Fruit fly (Drosophila melanogaster): Measurements from ENCODE around the gene CG7573.
A peak's percentile ranks its signal among the peaks of the same experiment; 100 is the strongest.

CG7573 gene

DNA sequence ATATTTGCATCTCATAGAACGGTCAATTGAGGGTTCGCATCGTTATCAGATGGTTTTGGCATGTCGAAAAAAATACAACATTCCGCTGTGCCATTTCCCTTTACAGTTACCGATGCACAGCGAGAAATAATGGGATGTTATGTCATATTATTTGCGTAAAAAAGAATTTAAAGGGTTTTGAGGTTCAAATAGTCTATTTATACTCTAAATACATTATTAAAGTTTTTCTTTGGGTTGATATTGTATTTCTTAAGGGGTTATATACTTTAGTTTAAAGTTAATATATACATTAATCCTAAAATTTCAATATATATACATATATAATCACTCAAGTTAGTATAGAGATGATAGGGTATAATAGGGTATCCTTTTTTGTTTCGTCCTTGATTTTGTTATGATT lies 8.6 kb upstream of the CG7573 start (continued):
- TF ChIP-seq CG9876 (GFP tag; optimal IDR thresholded peaks at IDR 0.05) (no peak), CG4730 (GFP tag; IDR thresholded peaks at IDR 0.05) (no peak), pho (GFP tag; optimal IDR thresholded peaks at IDR 0.05) (no peak), CG6854 (GFP tag; optimal IDR thresholded peaks at IDR 0.05) (no peak), YL-1 (GFP tag; optimal IDR thresholded peaks at IDR 0.05) (no peak), CG13287 (GFP tag; IDR thresholded peaks at IDR 0.05; ENCODE audit: partially characterized antibody) (no peak), chm (GFP tag; IDR thresholded peaks at IDR 0.05) (no peak), CG6654 (GFP tag; optimal IDR thresholded peaks at IDR 0.05) (no peak), luna (GFP tag; optimal IDR thresholded peaks at IDR 0.05) (no peak), CG14050 (GFP tag; IDR thresholded peaks at IDR 0.05) (no peak), pfk (GFP tag; optimal IDR thresholded peaks at IDR 0.05) (no peak), en (GFP tag; optimal IDR thresholded peaks at IDR 0.05) (no peak), sima (GFP tag; optimal IDR thresholded peaks at IDR 0.05) (no peak), Dip2 (GFP tag; IDR thresholded peaks at IDR 0.05) (no peak), croc (GFP tag; conservative IDR thresholded peaks at IDR 0.05) (no peak), Sin3A (optimal IDR thresholded peaks at IDR 0.05) (no peak), CG3281 (GFP tag; optimal IDR thresholded peaks at IDR 0.05) (no peak), Myb (GFP tag; optimal IDR thresholded peaks at IDR 0.05) (no peak), so (GFP tag; IDR thresholded peaks at IDR 0.05) (no peak), CG9932 (GFP tag; IDR thresholded peaks at IDR 0.05) (no peak), CkIIα-i1 (GFP tag; IDR thresholded peaks at IDR 0.05) (no peak), z (GFP tag; IDR thresholded peaks at IDR 0.05) (no peak), odd (GFP tag; optimal IDR thresholded peaks at IDR 0.05) (no peak), CG43689 (GFP tag; IDR thresholded peaks at IDR 0.05) (no peak), CG10267 (tag; optimal IDR thresholded peaks at IDR 0.05) (peak; percentile 25), slbo (GFP tag; IDR thresholded peaks at IDR 0.05) (0 out of 2 replicates have a peak, but pooled peaks have one; percentile 14), CG9215 (GFP tag; IDR thresholded peaks at IDR 0.05) (no peak), CG30403 (GFP tag; optimal IDR thresholded peaks at IDR 0.05) (no peak), rib (GFP tag; IDR thresholded peaks at IDR 0.05) (no peak), Abd-B (GFP tag; optimal IDR thresholded peaks at IDR 0.05) (no peak), her (GFP tag; optimal IDR thresholded peaks at IDR 0.05) (no peak), D19A (tag; optimal IDR thresholded peaks at IDR 0.05) (peak; percentile 50), E2f2 (GFP tag; IDR thresholded peaks at IDR 0.05) (no peak), hbn (GFP tag; IDR thresholded peaks at IDR 0.05; ENCODE audit: partially characterized antibody) (no peak), nerfin-2 (GFP tag; IDR thresholded peaks at IDR 0.05; ENCODE audit: partially characterized antibody) (no peak), CG6813 (GFP tag; optimal IDR thresholded peaks at IDR 0.05) (no peak), CG42726 (GFP tag; IDR thresholded peaks at IDR 0.05; ENCODE audit: partially characterized antibody) (no peak), grau (tag; optimal IDR thresholded peaks at IDR 0.05) (peak; percentile 40), mirr (GFP tag; optimal IDR thresholded peaks at IDR 0.05) (no peak), NK7.1 (GFP tag; optimal IDR thresholded peaks at IDR 0.05) (no peak), Dp (GFP tag; optimal IDR thresholded peaks at IDR 0.05) (no peak), CG6175 (GFP tag; IDR thresholded peaks at IDR 0.05) (no peak), sc (optimal IDR thresholded peaks at IDR 0.05) (no peak), sc (GFP tag; optimal IDR thresholded peaks at IDR 0.05) (peak; percentile 10), HHEX (GFP tag; optimal IDR thresholded peaks at IDR 0.05) (no peak), Lpt (GFP tag; optimal IDR thresholded peaks at IDR 0.05) (no peak), CG8089 (GFP tag; optimal IDR thresholded peaks at IDR 0.05) (no peak), tap (tag; optimal IDR thresholded peaks at IDR 0.05) (no peak), CG2875 (GFP tag; optimal IDR thresholded peaks at IDR 0.05) (no peak), CG10462 (GFP tag; optimal IDR thresholded peaks at IDR 0.05) (no peak), CG12155 (GFP tag; optimal IDR thresholded peaks at IDR 0.05) (no peak), CG2116 (GFP tag; optimal IDR thresholded peaks at IDR 0.05) (no peak), shn (GFP tag; optimal IDR thresholded peaks at IDR 0.05) (no peak), CG3847 (GFP tag; IDR thresholded peaks at IDR 0.05) (no peak)

All from whole organism, embryonic.